Fruit fly (Drosophila melanogaster) whole organism, embryonic: ENCODE results near the gene CG13306.
A peak's percentile ranks its signal among the peaks of the same experiment; 100 is the strongest.

ENCODE experiments used
- Asciz ChIP-seq: fragments of 200-800 bp; sonication (Bioruptor generic); optimal IDR thresholded peaks from 2 replicates; lab custom pipeline; 2017; ENCODE audit warnings: missing biosample characterization, mild to moderate bottlenecking, missing genetic modification characterization, missing genetic modification reagents
- Awh ChIP-seq: fragments of 200-800 bp; sonication (Bioruptor generic); IDR thresholded peaks from 2 replicates; pipeline ENCODE4, ENCODE4 v1.3.6; 2022; ENCODE audit warnings: missing biosample characterization, missing genetic modification characterization
- CG10654 ChIP-seq: fragments of 200-800 bp; sonication (Bioruptor generic); optimal IDR thresholded peaks from 2 replicates; lab custom pipeline; 2016; ENCODE audit warnings: missing biosample characterization, missing genetic modification characterization
- CG12942 ChIP-seq: fragments of 200-800 bp; sonication (Bioruptor generic); optimal IDR thresholded peaks from 3 replicates; lab custom pipeline; 2016; ENCODE audit warnings: missing biosample characterization, missing genetic modification characterization
- CG1529 ChIP-seq: fragments of 200-800 bp; sonication (Bioruptor generic); optimal IDR thresholded peaks from 3 replicates; lab custom pipeline; 2018; ENCODE audit warnings: missing biosample characterization, missing genetic modification characterization
- CG1647 ChIP-seq: fragments of 200-800 bp; sonication (Bioruptor generic); optimal IDR thresholded peaks from 3 replicates; lab custom pipeline; 2016; ENCODE audit warnings: missing biosample characterization, missing genetic modification characterization
- CG18262 ChIP-seq: fragments of 200-800 bp; optimal IDR thresholded peaks from 3 replicates; lab custom pipeline; 2019; ENCODE audit warnings: missing biosample characterization, mild to moderate bottlenecking, missing genetic modification characterization, moderate library complexity
- CG1832 ChIP-seq: fragments of 200-800 bp; sonication (Bioruptor generic); optimal IDR thresholded peaks from 2 replicates; lab custom pipeline; 2017; ENCODE audit warnings: missing biosample characterization, mild to moderate bottlenecking, missing genetic modification characterization, inconsistent platforms
- CG18619 ChIP-seq: fragments of 200-800 bp; sonication (Bioruptor generic); optimal IDR thresholded peaks from 3 replicates; lab custom pipeline; 2017; ENCODE audit warnings: missing biosample characterization, mild to moderate bottlenecking, missing genetic modification characterization
- CG2129 ChIP-seq: fragments of 200-800 bp; sonication (Bioruptor generic); IDR thresholded peaks from 2 replicates; pipeline ENCODE4 v1.3.6; 2022; ENCODE audit warnings: missing biosample characterization, missing genetic modification characterization; ENCODE audit not compliant: partially characterized antibody
- CG32767 ChIP-seq: fragments of 200-800 bp; sonication (Bioruptor generic); IDR thresholded peaks from 2 replicates; pipeline ENCODE4 v1.3.6; 2022; ENCODE audit warnings: missing biosample characterization, missing genetic modification characterization
- CG33557 ChIP-seq: fragments of 200-800 bp; sonication (Bioruptor generic); optimal IDR thresholded peaks from 2 replicates; lab custom pipeline; 2019; ENCODE audit warnings: missing biosample characterization, mild to moderate bottlenecking, missing genetic modification characterization, moderate library complexity
- CG34224 ChIP-seq: fragments of 200-800 bp; sonication (Bioruptor generic); IDR thresholded peaks from 3 replicates; pipeline ENCODE4 v1.3.6; 2022; ENCODE audit warnings: missing biosample characterization, missing genetic modification characterization; ENCODE audit not compliant: partially characterized antibody
- CG4730 ChIP-seq: fragments of 200-800 bp; sonication (Bioruptor generic); IDR thresholded peaks from 2 replicates; pipeline ENCODE4 v1.3.6; 2022; ENCODE audit warnings: missing biosample characterization, missing genetic modification characterization
- CG6689 ChIP-seq: fragments of 200-800 bp; sonication (Bioruptor generic); IDR thresholded peaks from 2 replicates; pipeline ENCODE4 v1.3.6; 2022; ENCODE audit warnings: missing biosample characterization, missing genetic modification characterization
- CG6765 ChIP-seq: fragments of 200-800 bp; sonication (Bioruptor generic); optimal IDR thresholded peaks from 3 replicates; lab custom pipeline; 2017; ENCODE audit warnings: missing biosample characterization, mild to moderate bottlenecking, missing genetic modification characterization
- CG7271 ChIP-seq: fragments of 200-800 bp; sonication (Bioruptor generic); optimal IDR thresholded peaks from 2 replicates; lab custom pipeline; 2018; ENCODE audit warnings: missing biosample characterization, mild to moderate bottlenecking, missing genetic modification characterization, moderate library complexity
- CG7745 ChIP-seq: fragments of 200-800 bp; sonication (Bioruptor generic); optimal IDR thresholded peaks from 2 replicates; lab custom pipeline; 2018; ENCODE audit warnings: missing biosample characterization, mild to moderate bottlenecking, missing genetic modification characterization, moderate library complexity
- CG7963 ChIP-seq: fragments of 200-800 bp; sonication (Bioruptor generic); IDR thresholded peaks from 3 replicates; pipeline ENCODE4 v1.3.6; 2022; ENCODE audit warnings: missing biosample characterization, missing genetic modification characterization; ENCODE audit not compliant: partially characterized antibody
- CG8290 ChIP-seq, 3 experiments: fragments of 200-800 bp; sonication (Bioruptor generic); optimal IDR thresholded peaks; 2 replicates each; lab custom pipeline; 2016 to 2019; ENCODE audit warnings: missing biosample characterization in 3 of 3, missing genetic modification characterization in 3 of 3, mild to moderate bottlenecking in 2 of 3, moderate library complexity in 1 of 3
- Camta ChIP-seq: fragments of 200-800 bp; sonication (Bioruptor generic); optimal IDR thresholded peaks from 2 replicates; lab custom pipeline; 2016; ENCODE audit warnings: missing biosample characterization, missing genetic modification characterization
- D ChIP-seq, 2 experiments: fragments of 200-800 bp in 1 of 2; fragments of >200 bp in 1 of 2; sonication (Bioruptor generic) in 1 of 2; optimal IDR thresholded peaks; 2 replicates in 1 of 2; 3 replicates in 1 of 2; lab custom pipeline; 2017; ENCODE audit warnings: mild to moderate bottlenecking in 1 of 2, missing biosample characterization in 1 of 2, missing genetic modification characterization in 1 of 2, missing genetic modification reagents in 1 of 2
- Dip3 ChIP-seq: fragments of 200-800 bp; sonication (Bioruptor generic); optimal IDR thresholded peaks from 3 replicates; lab custom pipeline; 2016; ENCODE audit warnings: missing biosample characterization, missing genetic modification characterization
- Doc3 ChIP-seq: fragments of 200-800 bp; sonication (Bioruptor generic); IDR thresholded peaks from 3 replicates; pipeline ENCODE4 v1.3.6; 2022; ENCODE audit warnings: missing biosample characterization, missing genetic modification characterization; ENCODE audit not compliant: partially characterized antibody
- Ets65A ChIP-seq: fragments of 200-800 bp; sonication (Bioruptor generic); peaks from one replicate; lab custom pipeline; 2016; ENCODE audit warnings: missing biosample characterization, missing genetic modification characterization
- HLH54F ChIP-seq: fragments of 200-800 bp; sonication (Bioruptor generic); optimal IDR thresholded peaks from 3 replicates; lab custom pipeline; 2016; ENCODE audit warnings: missing biosample characterization, missing genetic modification characterization
- Hand ChIP-seq: fragments of 200-800 bp; sonication (Bioruptor generic); optimal IDR thresholded peaks from 2 replicates; lab custom pipeline; 2017; ENCODE audit warnings: mild to moderate bottlenecking, missing biosample characterization, missing genetic modification reagents, missing genetic modification characterization
- Hr3 ChIP-seq: fragments of 200-800 bp; sonication (Bioruptor generic); optimal IDR thresholded peaks from 3 replicates; lab custom pipeline; 2016; ENCODE audit warnings: missing biosample characterization, missing genetic modification characterization
- Jarid2 ChIP-seq: fragments of 200-800 bp; sonication (Bioruptor generic); optimal IDR thresholded peaks from 3 replicates; lab custom pipeline; 2017; ENCODE audit warnings: mild to moderate bottlenecking, missing biosample characterization, missing genetic modification reagents, missing genetic modification characterization
- Lpt ChIP-seq: fragments of >200 bp; optimal IDR thresholded peaks from 2 replicates; lab custom pipeline; 2018; ENCODE audit warnings: missing biosample characterization, missing genetic modification characterization
- Nf-YB ChIP-seq: fragments of 200-800 bp; sonication (Bioruptor generic); optimal IDR thresholded peaks from 3 replicates; lab custom pipeline; 2019; ENCODE audit warnings: missing biosample characterization, mild to moderate bottlenecking, missing genetic modification characterization, moderate library complexity
- NfI ChIP-seq: fragments of 200-800 bp; sonication (Bioruptor generic); optimal IDR thresholded peaks from 3 replicates; lab custom pipeline; 2018; ENCODE audit warnings: missing biosample characterization, mild to moderate bottlenecking, missing genetic modification characterization, moderate library complexity
- Taf1 ChIP-seq: fragments of 200-800 bp; sonication (Bioruptor generic); IDR thresholded peaks from 2 replicates; pipeline ENCODE4 v1.3.6; 2022; ENCODE audit warnings: missing biosample characterization, missing genetic modification characterization
- Tbp ChIP-seq: fragments of >200 bp; optimal IDR thresholded peaks from 2 replicates; lab custom pipeline; 2018; ENCODE audit warnings: missing biosample characterization, missing genetic modification characterization
- ara ChIP-seq: fragments of 200-800 bp; sonication (Bioruptor generic); IDR thresholded peaks from 2 replicates; pipeline ENCODE4 v1.3.6; 2022; ENCODE audit warnings: missing biosample characterization, missing genetic modification characterization
- ase ChIP-seq: fragments of 200-800 bp; sonication (Bioruptor generic); IDR thresholded peaks from 3 replicates; pipeline ENCODE4 v1.3.6; 2022; ENCODE audit warnings: missing biosample characterization, missing genetic modification characterization
- ash1 ChIP-seq: fragments of 200-800 bp; sonication (Bioruptor generic); optimal IDR thresholded peaks from 2 replicates; lab custom pipeline; 2018; ENCODE audit warnings: missing biosample characterization, mild to moderate bottlenecking, missing genetic modification characterization
- az2 ChIP-seq: fragments of 200-800 bp; sonication (Bioruptor generic); optimal IDR thresholded peaks from 3 replicates; lab custom pipeline; 2016; ENCODE audit warnings: missing biosample characterization, missing genetic modification characterization
- btn ChIP-seq: fragments of 200-800 bp; sonication (Bioruptor generic); optimal IDR thresholded peaks from 2 replicates; lab custom pipeline; 2016; ENCODE audit warnings: missing biosample characterization, missing genetic modification characterization
- chinmo ChIP-seq: fragments of 200-800 bp; sonication (Bioruptor generic); IDR thresholded peaks from 4 replicates; pipeline ENCODE4 v1.3.6; 2022; ENCODE audit warnings: missing biosample characterization, missing genetic modification characterization; ENCODE audit not compliant: partially characterized antibody
- dpn ChIP-seq, 2 experiments: fragments of 200-800 bp; sonication (Bioruptor generic); optimal IDR thresholded peaks; 3 replicates each; lab custom pipeline; 2016; ENCODE audit warnings: missing biosample characterization in 2 of 2, missing genetic modification characterization in 2 of 2
- esg ChIP-seq: fragments of 200-800 bp; sonication (Bioruptor generic); conservative IDR thresholded peaks from 2 replicates; pipeline ENCODE4 v1.3.6; 2022; ENCODE audit warnings: missing biosample characterization, missing genetic modification characterization
- gfzf ChIP-seq: fragments of 200-800 bp; sonication (Bioruptor generic); optimal IDR thresholded peaks from 2 replicates; lab custom pipeline; 2016; ENCODE audit warnings: missing biosample characterization, mild to moderate bottlenecking, missing genetic modification characterization, moderate library complexity
- h ChIP-seq: fragments of >200 bp; optimal IDR thresholded peaks from 2 replicates; lab custom pipeline; 2017
- lmd ChIP-seq: fragments of 200-800 bp; sonication (Bioruptor generic); IDR thresholded peaks from 2 replicates; pipeline ENCODE4 v1.3.6; 2022; ENCODE audit warnings: missing biosample characterization, missing genetic modification characterization
- org-1 ChIP-seq: fragments of 200-800 bp; sonication (Bioruptor generic); optimal IDR thresholded peaks from 2 replicates; lab custom pipeline; 2017; ENCODE audit warnings: missing biosample characterization, missing genetic modification characterization
- pum ChIP-seq: fragments of 200-800 bp; sonication (Bioruptor generic); optimal IDR thresholded peaks from 2 replicates; lab custom pipeline; 2016; ENCODE audit warnings: missing biosample characterization, missing genetic modification characterization
- slou ChIP-seq: fragments of 200-800 bp; sonication (Bioruptor generic); optimal IDR thresholded peaks from 3 replicates; lab custom pipeline; 2016; ENCODE audit warnings: missing biosample characterization, missing genetic modification characterization
- twi ChIP-seq: fragments of 200-800 bp; optimal IDR thresholded peaks from 2 replicates; lab custom pipeline; 2019; ENCODE audit warnings: missing biosample characterization, mild to moderate bottlenecking, missing genetic modification characterization, moderate library complexity

CG13306 gene

DNA sequence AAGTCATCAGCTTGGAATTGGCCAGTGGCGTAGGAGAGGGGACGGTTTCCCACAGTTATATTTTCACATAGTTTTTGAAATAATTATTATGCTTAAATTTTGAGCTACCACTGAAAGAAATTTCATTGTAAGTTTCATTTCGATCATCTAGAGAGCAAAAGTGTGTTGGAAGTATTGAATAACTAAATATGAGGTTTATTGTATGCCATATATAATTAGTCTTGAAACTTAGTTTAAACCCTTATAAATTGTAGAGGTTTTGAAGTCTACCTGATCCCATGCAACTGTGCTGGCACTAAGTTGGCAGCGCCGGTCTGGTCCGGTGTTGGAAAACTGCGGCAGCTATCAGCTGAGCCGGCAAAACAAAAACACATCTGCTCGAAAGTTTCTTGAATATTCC lies 28.4 kb downstream of the CG13306 start, which contains the start of the genes CG32022 and CG6511 (continued):
- TF ChIP-seq chinmo (no peak), Jarid2 (GFP tag; lab: Kevin White, UChicago) (peak; percentile 83), ash1 (GFP tag; lab: Kevin White, UChicago) (peak; percentile 48), Dip3 (GFP tag; lab: Kevin White, UChicago) (peak; percentile 98), esg (GFP tag; lab: Robert Waterston, UW) (peak; percentile 96), h (lab: Kevin White, UChicago) (no peak), btn (GFP tag; lab: Kevin White, UChicago) (peak; percentile 70), NfI (GFP tag; lab: Kevin White, UChicago) (peak; percentile 98), ase (GFP tag; lab: Robert Waterston, UW) (peak; percentile 93), Tbp (GFP tag; lab: Kevin White, UChicago) (no peak), Awh (peak; percentile 90), ara (GFP tag; lab: Robert Waterston, UW) (peak; percentile 90), az2 (GFP tag; lab: Kevin White, UChicago) (peak; percentile 96), CG2129 (no peak), CG12942 (peak; percentile 98), twi (tag; lab: Kevin White, UChicago) (peak; percentile 96), CG7963 (no peak), HLH54F (GFP tag; lab: Kevin White, UChicago) (peak; percentile 99), Nf-YB (GFP tag; lab: Kevin White, UChicago) (peak; percentile 83), CG1832 (GFP tag; lab: Kevin White, UChicago) (no peak), CG34224 (GFP tag; lab: Robert Waterston, UW) (no peak; the same call in 2 of the 3 replicates), CG6689 (GFP tag; lab: Robert Waterston, UW) (peak; percentile 96), Hr3 (GFP tag; lab: Kevin White, UChicago) (peak; percentile 99), CG7271 (tag; lab: Kevin White, UChicago) (peak; percentile 86), CG4730 (GFP tag; lab: Robert Waterston, UW) (peak; percentile 91), Lpt (GFP tag; lab: Kevin White, UChicago) (no peak), CG32767 (GFP tag; lab: Robert Waterston, UW) (peak; percentile 89), CG33557 (GFP tag; lab: Kevin White, UChicago) (peak; percentile 96), lmd (GFP tag; lab: Robert Waterston, UW) (peak; percentile 97), Doc3 (GFP tag; lab: Robert Waterston, UW) (no peak), CG7745 (tag; lab: Kevin White, UChicago) (no peak), D (optimal IDR thresholded peaks at IDR 0.05; lab: Kevin White, UChicago) (no peak), D (GFP tag; optimal IDR thresholded peaks at IDR 0.05; lab: Kevin White, UChicago) (peak; percentile 94), pum (GFP tag; lab: Kevin White, UChicago) (peak; percentile 98), Taf1 (GFP tag; lab: Robert Waterston, UW) (peak; percentile 95), CG18262 (peak; percentile 96), CG8290 (GFP tag; optimal IDR thresholded peaks at IDR 0.05; lab: Kevin White, UChicago) (peak; percentile 95), CG8290 (tag; optimal IDR thresholded peaks at IDR 0.05; lab: Kevin White, UChicago) (peak in 1 of 2 experiments; percentile 90), CG10654 (GFP tag; lab: Kevin White, UChicago) (peak; percentile 97), Ets65A (GFP tag; lab: Kevin White, UChicago) (peak; percentile 100), slou (GFP tag; lab: Kevin White, UChicago) (peak; percentile 94), Asciz (GFP tag; lab: Kevin White, UChicago) (peak; percentile 88), CG1529 (GFP tag; lab: Kevin White, UChicago) (peak; percentile 93), gfzf (GFP tag; lab: Kevin White, UChicago) (peak; percentile 15), Hand (GFP tag; lab: Kevin White, UChicago) (peak; percentile 91), CG18619 (peak; percentile 97), dpn (GFP tag; optimal IDR thresholded peaks at IDR 0.05; lab: Kevin White, UChicago) (peak; percentile 97 to 98), org-1 (GFP tag; lab: Kevin White, UChicago) (peak; percentile 91), CG1647 (peak; percentile 96), Camta (GFP tag; lab: Kevin White, UChicago) (peak; percentile 97), CG6765 (GFP tag; lab: Kevin White, UChicago) (peak; percentile 93)
